Worm (Caenorhabditis elegans) whole organism, L1 larva: ENCODE results near the gene C47A4.1.

Source experiments
- ama-1 ChIP-seq: fragments of 150-350 bp; optimal IDR thresholded peaks from 2 replicates; lab custom pipeline; 2014
- ceh-82 ChIP-seq, 3 experiments: fragments of 150-350 bp in 1 of 3; sonication (generic microtip) in 2 of 3; optimal IDR thresholded peaks; 2 replicates each; lab custom pipeline; 2014 to 2017; ENCODE audit warnings: missing biosample characterization in 3 of 3, missing genetic modification characterization in 3 of 3
- lin-39 ChIP-seq: fragments of 150-350 bp; optimal IDR thresholded peaks from 2 replicates; lab custom pipeline; 2014; ENCODE audit warnings: missing biosample characterization, missing genetic modification reagents, missing genetic modification characterization
- mdl-1 ChIP-seq, 2 experiments: fragments of 150-350 bp; optimal IDR thresholded peaks; 2 replicates each; lab custom pipeline; 2014 to 2017; ENCODE audit warnings: missing biosample characterization in 2 of 2, missing genetic modification characterization in 2 of 2, inconsistent platforms in 1 of 2
- nhr-11 ChIP-seq: fragments of 150-350 bp; optimal IDR thresholded peaks from 2 replicates; lab custom pipeline; 2014; ENCODE audit warnings: missing biosample characterization, missing genetic modification characterization
- nhr-237 ChIP-seq: fragments of 150-350 bp; optimal IDR thresholded peaks from 2 replicates; lab custom pipeline; 2014; ENCODE audit warnings: missing biosample characterization, missing genetic modification characterization

DNA sequence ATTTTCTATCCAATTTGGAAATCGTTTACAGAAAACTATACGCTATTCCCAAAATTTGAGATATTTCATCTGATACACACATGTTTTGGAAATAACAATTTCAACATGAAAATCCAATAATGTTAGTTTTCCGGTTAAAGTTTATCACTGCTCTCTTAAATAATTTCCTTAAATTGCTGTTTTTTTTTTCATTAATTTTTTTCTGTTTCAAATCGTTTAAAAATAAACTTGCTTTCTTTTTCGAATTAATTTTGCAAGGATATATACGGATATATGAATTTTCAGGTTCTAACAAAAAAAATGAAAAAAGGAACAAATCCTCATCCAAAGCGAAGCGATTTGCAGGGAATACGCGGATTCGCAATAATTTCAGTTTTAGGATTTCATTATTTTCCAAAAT is 42.7 kb downstream of the C47A4.1 start, which contains the start of gene oac-48:
- no peak for TF ChIP-seq ama-1 (lab: Kevin White, UChicago)
- TF ChIP-seq nhr-237 (tag; lab: Kevin White, UChicago) = no peak
- TF ChIP-seq nhr-11 (tag; lab: Kevin White, UChicago) = no peak
- TF ChIP-seq lin-39 (tag; lab: Kevin White, UChicago) = no peak
- TF ChIP-seq mdl-1 (tag; optimal IDR thresholded peaks at IDR 0.05; lab: Kevin White, UChicago) = no peak
- no peak for TF ChIP-seq ceh-82 (tag; optimal IDR thresholded peaks at IDR 0.05; lab: Kevin White, UChicago)
